Worm (Caenorhabditis elegans) whole organism, L2 larva: Measurements from ENCODE around the gene srx-134.

Experiments
- egl-27 ChIP-seq: sonication (generic microtip); optimal IDR thresholded peaks from 3 replicates; lab custom pipeline; 2017; ENCODE audit warnings: missing biosample characterization, missing genetic modification reagents, missing genetic modification characterization
- elt-1 ChIP-seq: fragments of 150-350 bp; optimal IDR thresholded peaks from 2 replicates; lab custom pipeline; 2014; ENCODE audit warnings: missing biosample characterization, missing genetic modification characterization
- elt-3 ChIP-seq: sonication (generic microtip); optimal IDR thresholded peaks from 2 replicates; lab custom pipeline; 2017; ENCODE audit warnings: missing biosample characterization, missing genetic modification characterization
- lsy-2 ChIP-seq, 2 experiments: fragments of 150-350 bp in 1 of 2; sonication (generic microtip) in 1 of 2; optimal IDR thresholded peaks; 2 replicates each; lab custom pipeline; 2014 to 2017; ENCODE audit warnings: missing biosample characterization in 2 of 2, missing genetic modification characterization in 2 of 2
- nhr-77 ChIP-seq: fragments of 150-350 bp; optimal IDR thresholded peaks from 2 replicates; lab custom pipeline; 2014; ENCODE audit warnings: missing biosample characterization, missing genetic modification characterization
- skn-1 ChIP-seq: sonication (generic microtip); optimal IDR thresholded peaks from 2 replicates; lab custom pipeline; 2017; ENCODE audit warnings: missing biosample characterization, missing genetic modification characterization
- sma-9 ChIP-seq, 2 experiments: fragments of 150-350 bp in 1 of 2; sonication (generic microtip) in 1 of 2; optimal IDR thresholded peaks; 2 replicates each; lab custom pipeline; 2014 to 2016; ENCODE audit warnings: missing genetic modification characterization in 2 of 2, mild to moderate bottlenecking in 1 of 2, missing biosample characterization in 1 of 2, missing compliant biosample characterization in 1 of 2, missing genetic modification reagents in 1 of 2, moderate library complexity in 1 of 2
- unc-39 ChIP-seq: fragments of 150-350 bp; optimal IDR thresholded peaks from 2 replicates; lab custom pipeline; 2014; ENCODE audit warnings: missing biosample characterization, missing genetic modification characterization

DNA sequence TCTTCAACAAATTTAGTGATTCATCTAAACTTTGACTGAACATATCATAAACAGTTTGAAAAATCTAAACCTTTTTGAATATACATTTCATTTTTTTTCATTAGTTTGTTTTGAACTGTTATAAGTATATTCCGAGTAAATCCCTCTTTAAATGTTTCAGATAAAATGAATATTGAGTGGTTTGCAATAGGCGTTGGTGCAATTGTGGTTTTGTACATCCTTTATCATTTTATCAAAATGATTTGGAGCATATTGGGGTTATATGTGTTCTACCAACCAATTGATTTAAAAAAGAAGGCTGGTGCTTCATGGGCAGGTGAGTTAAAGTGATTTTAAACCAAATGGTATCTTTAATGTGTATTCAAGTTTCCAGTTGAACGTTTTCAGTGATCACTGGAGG is 48.2 kb upstream of the srx-134 start, which contains the start of gene stdh-3:
- TF ChIP-seq unc-39 (tag; lab: Kevin White, UChicago): no peak
- TF ChIP-seq nhr-77: no peak
- no peak for TF ChIP-seq elt-1 (tag; lab: Kevin White, UChicago)
- no peak for TF ChIP-seq skn-1
- TF ChIP-seq sma-9 (GFP tag; optimal IDR thresholded peaks at IDR 0.05; lab: Kevin White, UChicago): no peak
- TF ChIP-seq sma-9 (tag; optimal IDR thresholded peaks at IDR 0.05; lab: Kevin White, UChicago): no peak
- no peak for TF ChIP-seq lsy-2 (tag; optimal IDR thresholded peaks at IDR 0.05; lab: Kevin White, UChicago)
- TF ChIP-seq elt-3 (tag; lab: Kevin White, UChicago): no peak
- TF ChIP-seq egl-27 (tag; lab: Kevin White, UChicago): no peak
